Fruit fly (Drosophila melanogaster): Measurements from ENCODE around the gene jigr1.
A peak's percentile ranks its signal among the peaks of the same experiment; 100 is the strongest.

jigr1 gene

DNA sequence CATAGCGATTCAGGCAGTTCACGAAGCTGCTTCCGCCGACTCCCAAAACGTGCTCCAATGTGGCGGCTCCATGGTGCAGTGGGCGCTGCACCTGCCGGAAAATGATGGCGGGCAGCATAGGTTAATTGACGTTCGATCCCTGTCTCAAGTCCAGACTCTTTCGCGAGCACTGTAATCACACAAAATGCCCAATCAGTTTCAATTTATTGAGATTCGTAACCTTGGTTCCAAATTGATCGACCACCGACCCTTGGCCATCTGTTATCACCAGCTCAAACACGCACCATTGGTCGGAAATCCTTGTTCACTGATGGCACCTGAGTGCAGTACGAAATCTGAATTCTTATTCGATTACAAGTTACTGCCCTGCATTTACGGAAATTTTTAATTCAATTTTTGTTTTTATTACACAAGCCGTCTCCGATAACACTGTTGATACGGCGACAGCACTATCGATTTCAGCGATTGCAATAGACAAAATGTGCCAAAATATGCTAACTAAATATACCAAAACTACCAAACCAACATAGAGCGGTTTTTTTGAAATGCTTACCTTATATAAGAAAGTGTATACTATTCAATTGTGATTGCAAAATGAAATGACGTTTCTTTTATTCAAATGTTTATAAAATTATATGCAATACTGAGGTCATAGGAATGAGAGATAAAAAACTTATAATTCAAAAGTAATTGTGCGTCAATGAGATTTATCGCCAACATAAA is 49.2 kb downstream of the jigr1 start, which contains the start of gene CLS (continued):
- TF ChIP-seq MBD-R2 (GFP tag; IDR thresholded peaks at IDR 0.05) (peak; percentile 66; the same call in 1 of the 2 replicates), so (GFP tag; IDR thresholded peaks at IDR 0.05) (no peak), CG17568 (GFP tag; optimal IDR thresholded peaks at IDR 0.05) (no peak), Scr (GFP tag; IDR thresholded peaks at IDR 0.05; ENCODE audit: partially characterized antibody) (peak; percentile 61), CG16813 (GFP tag; IDR thresholded peaks at IDR 0.05; ENCODE audit: partially characterized antibody) (peak; percentile 56; the same call in 2 of the 3 replicates), CG43689 (GFP tag; IDR thresholded peaks at IDR 0.05) (no peak), chinmo (GFP tag; IDR thresholded peaks at IDR 0.05; ENCODE audit: partially characterized antibody) (no peak), CG3847 (GFP tag; IDR thresholded peaks at IDR 0.05) (no peak), CG7987 (GFP tag; optimal IDR thresholded peaks at IDR 0.05) (no peak), CG9932 (GFP tag; IDR thresholded peaks at IDR 0.05) (no peak), insv (GFP tag; optimal IDR thresholded peaks at IDR 0.05) (no peak), TFAM (GFP tag; optimal IDR thresholded peaks at IDR 0.05) (no peak), nerfin-2 (GFP tag; IDR thresholded peaks at IDR 0.05; ENCODE audit: partially characterized antibody) (peak; percentile 29; the same call in 1 of the 2 replicates), sna (GFP tag; IDR thresholded peaks at IDR 0.05; ENCODE audit: partially characterized antibody) (0 out of 2 replicates have a peak, but pooled peaks have one; percentile 25), Pdp1 (GFP tag; optimal IDR thresholded peaks at IDR 0.05) (peak in 1 of 2 experiments; percentile 99), chn (GFP tag; optimal IDR thresholded peaks at IDR 0.05) (no peak), onecut (GFP tag; IDR thresholded peaks at IDR 0.05) (no peak), Dll (GFP tag; IDR thresholded peaks at IDR 0.05; ENCODE audit: partially characterized antibody) (peak; percentile 71), ato (GFP tag; IDR thresholded peaks at IDR 0.05; ENCODE audit: partially characterized antibody) (peak; percentile 32; the same call in 1 of the 2 replicates), trem (tag; optimal IDR thresholded peaks at IDR 0.05) (peak; percentile 53), row (GFP tag; IDR thresholded peaks at IDR 0.05) (no peak), cato (GFP tag; optimal IDR thresholded peaks at IDR 0.05; ENCODE audit: borderline replicate concordance) (no peak), PHDP (tag; optimal IDR thresholded peaks at IDR 0.05) (peak; percentile 7), CG9797 (GFP tag; optimal IDR thresholded peaks at IDR 0.05) (peak; percentile 54), Mes4 (GFP tag; optimal IDR thresholded peaks at IDR 0.05) (no peak), CHES-1-like (GFP tag; optimal IDR thresholded peaks at IDR 0.05) (no peak), Opbp (GFP tag; IDR thresholded peaks at IDR 0.05; ENCODE audit: partially characterized antibody) (peak; percentile 52; the same call in 2 of the 3 replicates), BEAF-32 (GFP tag; optimal IDR thresholded peaks at IDR 0.05) (peak; percentile 62), Hmx (GFP tag; optimal IDR thresholded peaks at IDR 0.05) (no peak), da (GFP tag; optimal IDR thresholded peaks at IDR 0.05) (no peak), ftz-f1 (GFP tag; optimal IDR thresholded peaks at IDR 0.05) (peak; percentile 36), CG7963 (GFP tag; IDR thresholded peaks at IDR 0.05; ENCODE audit: partially characterized antibody) (peak; percentile 60; the same call in 1 of the 3 replicates), CG11723 (GFP tag; optimal IDR thresholded peaks at IDR 0.05) (no peak), lov (optimal IDR thresholded peaks at IDR 0.05) (no peak), lov (GFP tag; IDR thresholded peaks at IDR 0.05) (no peak), Sox102F (GFP tag; optimal IDR thresholded peaks at IDR 0.05) (no peak), CG34422 (GFP tag; IDR thresholded peaks at IDR 0.05) (no peak), Blimp-1 (GFP tag; optimal IDR thresholded peaks at IDR 0.05) (no peak), tll (GFP tag; optimal IDR thresholded peaks at IDR 0.05) (no peak), CG4617 (GFP tag; optimal IDR thresholded peaks at IDR 0.05; ENCODE audit: borderline replicate concordance) (peak; percentile 34), Bgb (GFP tag; IDR thresholded peaks at IDR 0.05; ENCODE audit: partially characterized antibody) (peak; percentile 64; the same call in 1 of the 2 replicates), Aef1 (GFP tag; IDR thresholded peaks at IDR 0.05) (no peak), CG12744 (GFP tag; optimal IDR thresholded peaks at IDR 0.05) (no peak), E2f2 (GFP tag; IDR thresholded peaks at IDR 0.05) (peak; percentile 94), bsh (GFP tag; optimal IDR thresholded peaks at IDR 0.05) (no peak)
